Worm (Caenorhabditis elegans) whole organism, L4 larva: ENCODE measurements around the gene R10E4.1.

Experiments
- F10B5.3 ChIP-seq: sonication (generic microtip); optimal IDR thresholded peaks from 2 replicates; lab custom pipeline; 2016; ENCODE audit warnings: mild to moderate bottlenecking, missing genetic modification characterization, missing compliant biosample characterization
- R02D3.7 ChIP-seq: fragments of 150-350 bp; sonication (generic microtip); optimal IDR thresholded peaks from 3 replicates; lab custom pipeline; 2014; ENCODE audit warnings: missing biosample characterization, missing genetic modification characterization
- T20F7.1 ChIP-seq: fragments of 200-800 bp; sonication (Bioruptor generic); optimal IDR thresholded peaks from 2 replicates; lab custom pipeline; 2018; ENCODE audit warnings: mild to moderate bottlenecking, missing genetic modification characterization, missing compliant biosample characterization
- aha-1 ChIP-seq: fragments of 150-350 bp; peaks from one replicate; lab custom pipeline; 2014; ENCODE audit warnings: missing biosample characterization, missing genetic modification characterization
- ceh-28 ChIP-seq: fragments of 150-350 bp; optimal IDR thresholded peaks from 2 replicates; lab custom pipeline; 2014; ENCODE audit warnings: missing biosample characterization, missing genetic modification reagents, missing genetic modification characterization
- daf-16 ChIP-seq, 3 experiments: sonication (generic microtip); optimal IDR thresholded peaks; 2 replicates each; lab custom pipeline; 2016 to 2017; ENCODE audit warnings: missing genetic modification characterization in 3 of 3, missing genetic modification reagents in 3 of 3, mild to moderate bottlenecking in 2 of 3, missing compliant biosample characterization in 2 of 3, missing biosample characterization in 1 of 3, moderate library complexity in 1 of 3
- dmd-6 ChIP-seq: fragments of 200-800 bp; sonication (Bioruptor generic); IDR thresholded peaks from 2 replicates; pipeline ENCODE4 v1.3.6; 2022; ENCODE audit warnings: missing genetic modification reagents, missing genetic modification characterization, missing compliant biosample characterization
- dpl-1 ChIP-seq: fragments of 150-350 bp; optimal IDR thresholded peaks from 2 replicates; lab custom pipeline; 2014; ENCODE audit warnings: missing biosample characterization, missing genetic modification reagents, missing genetic modification characterization
- dve-1 ChIP-seq: sonication (generic microtip); optimal IDR thresholded peaks from 2 replicates; lab custom pipeline; 2017; ENCODE audit warnings: antibody characterized with exemption, mild to moderate bottlenecking, missing genetic modification characterization, missing compliant biosample characterization; ENCODE audit not compliant: insufficient read depth
- fkh-10 ChIP-seq: fragments of 150-350 bp; optimal IDR thresholded peaks from 2 replicates; lab custom pipeline; 2014; ENCODE audit warnings: missing biosample characterization, missing genetic modification reagents, missing genetic modification characterization
- hlh-30 ChIP-seq: sonication (generic microtip); optimal IDR thresholded peaks from 2 replicates; lab custom pipeline; 2017; ENCODE audit warnings: antibody characterized with exemption, mild to moderate bottlenecking, missing genetic modification characterization, missing compliant biosample characterization; ENCODE audit not compliant: insufficient read depth
- hmg-1.1 ChIP-seq: fragments of 200-800 bp; sonication (Bioruptor generic); IDR thresholded peaks from 2 replicates; pipeline ENCODE4 v1.3.6; 2022; ENCODE audit warnings: missing genetic modification reagents, missing genetic modification characterization, missing compliant biosample characterization
- lin-1 ChIP-seq: fragments of 200-800 bp; sonication (Bioruptor generic); IDR thresholded peaks from 2 replicates; pipeline ENCODE4 v1.3.6; 2022; ENCODE audit warnings: missing genetic modification reagents, missing genetic modification characterization, missing compliant biosample characterization
- lin-13 ChIP-seq: fragments of 150-350 bp; optimal IDR thresholded peaks from 2 replicates; lab custom pipeline; 2014; ENCODE audit warnings: missing biosample characterization, missing genetic modification reagents, missing genetic modification characterization
- lin-29 ChIP-seq: fragments of 200-800 bp; sonication (Bioruptor generic); IDR thresholded peaks from 2 replicates; pipeline ENCODE4 v1.3.6; 2022; ENCODE audit warnings: missing genetic modification reagents, missing genetic modification characterization, missing compliant biosample characterization
- lin-38 ChIP-seq: fragments of 200-800 bp; sonication (Bioruptor generic); IDR thresholded peaks from 2 replicates; pipeline ENCODE4 v1.3.6; 2022; ENCODE audit warnings: missing genetic modification reagents, missing genetic modification characterization, missing compliant biosample characterization
- lsy-2 ChIP-seq, 2 experiments: fragments of 150-350 bp in 1 of 2; sonication (generic microtip) in 1 of 2; optimal IDR thresholded peaks; 2 replicates each; lab custom pipeline; 2014 to 2017; ENCODE audit warnings: missing biosample characterization in 2 of 2, missing genetic modification characterization in 2 of 2
- mdl-1 ChIP-seq, 2 experiments: fragments of 150-350 bp in 1 of 2; sonication (generic microtip) in 1 of 2; optimal IDR thresholded peaks; 2 replicates each; lab custom pipeline; 2014 to 2017; ENCODE audit warnings: missing biosample characterization in 2 of 2, missing genetic modification characterization in 2 of 2
- mep-1 ChIP-seq: fragments of 150-350 bp; sonication (generic microtip); optimal IDR thresholded peaks from 3 replicates; lab custom pipeline; 2014; ENCODE audit warnings: missing biosample characterization, missing genetic modification characterization
- nhr-11 ChIP-seq: fragments of 150-350 bp; optimal IDR thresholded peaks from 2 replicates; lab custom pipeline; 2014; ENCODE audit warnings: missing biosample characterization, missing genetic modification characterization
- nhr-28 ChIP-seq: fragments of 150-350 bp; optimal IDR thresholded peaks from 2 replicates; lab custom pipeline; 2014; ENCODE audit warnings: missing biosample characterization, missing genetic modification characterization
- nhr-41 ChIP-seq: fragments of 200-800 bp; sonication (Bioruptor generic); IDR thresholded peaks from 2 replicates; pipeline ENCODE4 v1.3.6; 2022; ENCODE audit warnings: missing genetic modification reagents, missing genetic modification characterization, missing compliant biosample characterization
- nhr-48 ChIP-seq: sonication (generic microtip); optimal IDR thresholded peaks from 2 replicates; lab custom pipeline; 2016; ENCODE audit warnings: mild to moderate bottlenecking, missing genetic modification characterization, missing compliant biosample characterization
- nhr-6 ChIP-seq: fragments of 150-350 bp; optimal IDR thresholded peaks from 2 replicates; lab custom pipeline; 2014; ENCODE audit warnings: missing biosample characterization, missing genetic modification characterization
- nhr-76 ChIP-seq: fragments of 150-350 bp; optimal IDR thresholded peaks from 2 replicates; lab custom pipeline; 2014; ENCODE audit warnings: missing biosample characterization, missing genetic modification characterization
- nhr-77 ChIP-seq: fragments of 150-350 bp; optimal IDR thresholded peaks from 2 replicates; lab custom pipeline; 2014; ENCODE audit warnings: missing biosample characterization, missing genetic modification characterization
- pqm-1 ChIP-seq: sonication (generic microtip); optimal IDR thresholded peaks from 2 replicates; lab custom pipeline; 2017; ENCODE audit warnings: missing biosample characterization, missing genetic modification characterization
- rbr-2 ChIP-seq: sonication (generic microtip); optimal IDR thresholded peaks from 2 replicates; lab custom pipeline; 2016; ENCODE audit warnings: missing genotype, missing genetic modification characterization, missing compliant biosample characterization
- tag-97 ChIP-seq: fragments of 200-800 bp; sonication (Bioruptor generic); IDR thresholded peaks from 2 replicates; pipeline ENCODE4 v1.3.6; 2022; ENCODE audit warnings: missing genetic modification characterization, missing compliant biosample characterization
- unc-130 ChIP-seq: sonication (generic microtip); optimal IDR thresholded peaks from 2 replicates; lab custom pipeline; 2016; ENCODE audit warnings: missing genetic modification reagents, missing genetic modification characterization, missing compliant biosample characterization
- zfp-2 ChIP-seq: sonication (generic microtip); optimal IDR thresholded peaks from 2 replicates; lab custom pipeline; 2016; ENCODE audit warnings: mild to moderate bottlenecking, missing genetic modification characterization, missing compliant biosample characterization

The R10E4.1 gene

DNA sequence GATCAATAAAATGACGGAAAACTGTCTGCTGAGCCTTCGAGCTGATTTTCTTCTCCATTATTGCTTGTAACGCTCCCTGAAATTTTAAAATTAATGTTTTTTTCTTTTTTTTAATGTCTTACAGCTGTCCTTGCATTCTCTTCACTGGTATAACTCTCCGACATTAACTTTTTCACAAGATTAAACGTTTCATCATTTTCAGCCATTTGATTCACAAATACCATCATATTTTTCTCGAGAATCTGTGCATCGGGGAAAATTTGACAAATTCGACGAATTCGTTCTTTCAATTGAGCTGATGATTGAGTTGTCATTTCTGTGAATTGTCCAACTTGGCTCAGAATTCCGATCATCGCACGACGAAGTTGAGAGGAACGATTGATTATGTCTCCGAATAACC, 39.8 kb downstream of the R10E4.1 start:
- TF ChIP-seq unc-130 (GFP tag; lab: Kevin White, UChicago), result no peak
- TF ChIP-seq aha-1, result peak; percentile 92
- no peak for TF ChIP-seq nhr-76 (tag; lab: Kevin White, UChicago)

DNA sequence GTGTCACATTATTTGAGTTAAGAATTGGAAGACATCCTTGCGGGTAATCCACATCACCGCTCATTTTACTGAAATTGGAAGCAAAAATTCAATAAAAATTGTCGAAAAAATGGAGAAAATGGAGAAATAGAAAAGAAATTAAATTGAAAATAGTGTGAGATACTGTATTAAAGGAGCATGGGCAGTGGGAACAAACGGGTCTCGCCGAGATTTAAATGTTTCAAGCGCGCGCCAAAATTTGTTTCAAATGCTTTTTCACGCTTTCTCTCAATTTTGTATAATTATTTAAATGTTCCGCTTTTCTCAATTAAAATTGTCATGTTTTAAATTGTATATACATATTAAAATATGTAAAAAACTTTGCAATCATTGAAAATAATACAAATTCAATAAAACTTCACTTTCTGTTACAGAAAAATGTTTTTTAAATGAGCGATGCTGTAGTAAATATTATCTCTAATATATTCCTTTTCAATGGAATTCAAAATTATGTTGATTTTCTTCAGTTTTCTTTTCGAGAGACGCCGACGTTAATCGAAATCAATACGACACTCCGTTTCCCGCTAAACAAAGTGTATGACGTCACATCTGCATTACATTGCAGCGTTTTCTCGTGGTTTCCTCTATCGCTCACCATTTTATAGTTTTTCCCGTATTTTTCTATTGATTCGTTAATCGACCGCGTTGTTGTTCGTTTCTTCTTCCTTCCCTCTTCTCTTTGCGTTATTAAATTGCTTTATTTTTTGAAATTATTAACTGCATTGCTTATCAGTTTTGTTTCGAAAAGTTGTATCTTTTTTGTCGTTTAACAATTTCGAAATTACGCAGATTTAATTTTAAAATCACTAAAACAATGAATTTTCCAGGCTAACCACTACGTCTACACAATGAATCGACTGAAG, 43.8 kb downstream of the R10E4.1 start, which contains the start of the genes evl-14 and dcn-1:
Gene evl-14, minus strand, starts transcription at position 68 of the 902 bp plus-strand sequence.
Gene dcn-1, plus strand, starts transcription at position 852 of the 902 bp plus-strand sequence.
- TF ChIP-seq dpl-1 (peak; percentile 75), unc-130 (GFP tag; lab: Kevin White, UChicago) (peak; percentile 46), nhr-6 (tag; lab: Kevin White, UChicago) (peak; percentile 39), fkh-10 (GFP tag; lab: Kevin White, UChicago) (peak; percentile 3), R02D3.7 (tag; lab: Kevin White, UChicago) (no peak), rbr-2 (peak; percentile 21), mdl-1 (tag; optimal IDR thresholded peaks at IDR 0.05; lab: Kevin White, UChicago) (peak; percentile 57 to 85), mep-1 (tag; lab: Kevin White, UChicago) (peak; percentile 79), hlh-30 (tag; lab: Kevin White, UChicago) (peak; percentile 94), nhr-11 (peak; percentile 44), lin-38 (GFP tag; lab: Robert Waterston, UW) (peak; percentile 50), aha-1 (peak; percentile 73), nhr-77 (tag; lab: Kevin White, UChicago) (peak; percentile 44), lin-13 (GFP tag; lab: Kevin White, UChicago) (peak; percentile 40), ceh-28 (peak; percentile 3), nhr-28 (tag; lab: Kevin White, UChicago) (peak; percentile 69), lsy-2 (tag; optimal IDR thresholded peaks at IDR 0.05; lab: Kevin White, UChicago) (peak; percentile 12 to 92), zfp-2 (tag; lab: Kevin White, UChicago) (no peak), daf-16 (GFP tag; optimal IDR thresholded peaks at IDR 0.05; lab: Kevin White, UChicago) (no peak), daf-16 (tag; optimal IDR thresholded peaks at IDR 0.05; lab: Kevin White, UChicago) (peak; percentile 71), nhr-48 (tag; lab: Kevin White, UChicago) (no peak), T20F7.1 (GFP tag; lab: Kevin White, UChicago) (peak; percentile 98), dmd-6 (GFP tag; lab: Robert Waterston, UW) (peak; percentile 59; the same call in 1 of the 2 replicates), nhr-41 (GFP tag; lab: Robert Waterston, UW) (no peak), lin-1 (GFP tag; lab: Robert Waterston, UW) (no peak), dve-1 (tag; lab: Kevin White, UChicago) (peak; percentile 92), tag-97 (no peak), hmg-1.1 (no peak)

DNA sequence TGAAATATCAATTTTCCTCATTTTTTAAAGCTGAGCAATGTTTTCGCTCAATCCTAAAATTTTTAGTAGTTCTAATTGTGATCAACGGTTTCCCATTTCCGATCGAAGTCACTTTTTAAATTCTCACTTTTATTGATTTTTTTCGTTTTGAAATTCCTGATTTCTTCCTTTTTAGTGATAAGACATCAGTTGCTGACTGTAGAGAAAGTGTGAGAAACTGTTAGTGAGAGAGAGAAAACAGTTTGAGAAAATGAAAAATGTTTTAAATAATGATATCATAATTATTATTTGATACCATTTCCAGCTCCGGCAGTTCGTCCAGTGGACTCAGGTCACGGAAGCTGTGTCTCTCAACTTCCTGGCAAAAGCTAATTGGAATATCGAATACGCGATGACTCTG, 45.0 kb downstream of the R10E4.1 start:
- peak; percentile 22 for TF ChIP-seq dve-1 (tag; lab: Kevin White, UChicago)
- TF ChIP-seq daf-16 (GFP tag; optimal IDR thresholded peaks at IDR 0.05; lab: Kevin White, UChicago), result no peak
- peak; percentile 36 for TF ChIP-seq daf-16 (tag; optimal IDR thresholded peaks at IDR 0.05; lab: Kevin White, UChicago)
- TF ChIP-seq nhr-28 (tag; lab: Kevin White, UChicago), result peak; percentile 22
- peak; percentile 41 for TF ChIP-seq ceh-28
- no peak for TF ChIP-seq lin-29 (GFP tag; lab: Robert Waterston, UW)
- TF ChIP-seq pqm-1 (tag; lab: Kevin White, UChicago), result peak; percentile 80
- TF ChIP-seq T20F7.1 (GFP tag; lab: Kevin White, UChicago), result peak; percentile 2
- no peak for TF ChIP-seq F10B5.3 (tag; lab: Kevin White, UChicago)
